Worm (Caenorhabditis elegans): ENCODE data around the gene T16H12.9.

ce11 chrIII:10085983-10086382, 23.1 kb upstream of the T16H12.9 start, which contains the start of gene T16H12.2:
- TF ChIP-seq ztf-11 (tag; optimal IDR thresholded peaks at IDR 0.05) (no peak), nhr-12 (tag; optimal IDR thresholded peaks at IDR 0.05) (no peak), nhr-90 (tag; optimal IDR thresholded peaks at IDR 0.05; ENCODE audit: poor library complexity) (no peak), ama-1 (optimal IDR thresholded peaks at IDR 0.05) (no peak), elt-2 (tag; optimal IDR thresholded peaks at IDR 0.05) (no peak)
